Worm (Caenorhabditis elegans) whole organism, L3 larva: ENCODE measurements around the gene twk-16.

Source experiments
- R02D3.7 ChIP-seq: fragments of 150-350 bp; optimal IDR thresholded peaks from 2 replicates; lab custom pipeline; 2014; ENCODE audit warnings: missing biosample characterization, missing genetic modification characterization
- aly-2 ChIP-seq: fragments of 150-350 bp; optimal IDR thresholded peaks from 2 replicates; lab custom pipeline; 2014; ENCODE audit warnings: missing biosample characterization, missing genetic modification characterization
- ama-1 ChIP-seq: fragments of 150-350 bp; optimal IDR thresholded peaks from 2 replicates; lab custom pipeline; 2018
- ceh-28 ChIP-seq: fragments of 150-350 bp; optimal IDR thresholded peaks from 2 replicates; lab custom pipeline; 2014; ENCODE audit warnings: missing biosample characterization, missing genetic modification reagents, missing genetic modification characterization
- ceh-82 ChIP-seq: fragments of 150-350 bp; optimal IDR thresholded peaks from 2 replicates; lab custom pipeline; 2014; ENCODE audit warnings: missing biosample characterization, missing genetic modification characterization
- ceh-9 ChIP-seq: sonication (generic microtip); optimal IDR thresholded peaks from 2 replicates; lab custom pipeline; 2018; ENCODE audit warnings: missing biosample characterization, missing genetic modification characterization
- daf-12 ChIP-seq: fragments of 150-350 bp; optimal IDR thresholded peaks from 2 replicates; lab custom pipeline; 2014; ENCODE audit warnings: missing biosample characterization, missing genetic modification reagents, missing genetic modification characterization
- egl-27 ChIP-seq: sonication (generic microtip); optimal IDR thresholded peaks from 4 replicates; lab custom pipeline; 2017; ENCODE audit warnings: missing biosample characterization, missing genetic modification reagents, missing genetic modification characterization
- egl-5 ChIP-seq: fragments of 150-350 bp; optimal IDR thresholded peaks from 2 replicates; lab custom pipeline; 2017; ENCODE audit warnings: missing biosample characterization, missing genetic modification reagents, missing genetic modification characterization, inconsistent platforms
- elt-1 ChIP-seq: fragments of 150-350 bp; optimal IDR thresholded peaks from 2 replicates; lab custom pipeline; 2014; ENCODE audit warnings: missing biosample characterization, missing genetic modification characterization
- elt-2 ChIP-seq: sonication (generic microtip); optimal IDR thresholded peaks from 2 replicates; lab custom pipeline; 2016; ENCODE audit warnings: missing genetic modification reagents, mild to moderate bottlenecking, missing genetic modification characterization, missing compliant biosample characterization
- eor-1 ChIP-seq, 2 experiments: fragments of 150-350 bp; optimal IDR thresholded peaks; 2 replicates each; lab custom pipeline; 2014 to 2018; ENCODE audit warnings: missing biosample characterization in 2 of 2, missing genetic modification characterization in 2 of 2
- fkh-10 ChIP-seq: sonication (generic microtip); optimal IDR thresholded peaks from 2 replicates; lab custom pipeline; 2017; ENCODE audit warnings: missing biosample characterization, missing genetic modification reagents, missing genetic modification characterization
- fkh-2 ChIP-seq: fragments of 150-350 bp; optimal IDR thresholded peaks from 2 replicates; lab custom pipeline; 2014; ENCODE audit warnings: missing biosample characterization, missing genetic modification reagents, missing genetic modification characterization
- fos-1 ChIP-seq: fragments of 150-350 bp; optimal IDR thresholded peaks from 2 replicates; lab custom pipeline; 2014; ENCODE audit warnings: missing biosample characterization, missing genetic modification characterization
- hmg-11 ChIP-seq: sonication (generic microtip); optimal IDR thresholded peaks from 2 replicates; lab custom pipeline; 2016; ENCODE audit warnings: missing genetic modification characterization, missing compliant biosample characterization
- jun-1 ChIP-seq: fragments of 150-350 bp; optimal IDR thresholded peaks from 2 replicates; lab custom pipeline; 2014; ENCODE audit warnings: missing biosample characterization, missing genetic modification reagents, missing genetic modification characterization
- lin-15B ChIP-seq: fragments of 150-350 bp; optimal IDR thresholded peaks from 2 replicates; lab custom pipeline; 2014; ENCODE audit warnings: missing biosample characterization, missing genetic modification characterization
- lin-39 ChIP-seq: fragments of 150-350 bp; optimal IDR thresholded peaks from 2 replicates; lab custom pipeline; 2018; ENCODE audit warnings: missing biosample characterization, missing genetic modification reagents, missing genetic modification characterization
- lsy-12 ChIP-seq: sonication (generic microtip); optimal IDR thresholded peaks from 2 replicates; lab custom pipeline; 2016; ENCODE audit warnings: mild to moderate bottlenecking, missing genetic modification characterization, missing compliant biosample characterization
- mdl-1 ChIP-seq: fragments of 150-350 bp; optimal IDR thresholded peaks from 2 replicates; lab custom pipeline; 2014; ENCODE audit warnings: missing biosample characterization, missing genetic modification characterization
- mml-1 ChIP-seq: fragments of 150-350 bp; sonication (generic microtip); optimal IDR thresholded peaks from 3 replicates; lab custom pipeline; 2014; ENCODE audit warnings: missing biosample characterization, missing genetic modification characterization
- nfya-1 ChIP-seq: sonication (generic microtip); optimal IDR thresholded peaks from 2 replicates; lab custom pipeline; 2017; ENCODE audit warnings: missing genetic modification characterization, mild to moderate bottlenecking, missing compliant biosample characterization, antibody characterized with exemption, moderate library complexity; ENCODE audit not compliant: insufficient read depth
- nhr-11 ChIP-seq: fragments of 150-350 bp; optimal IDR thresholded peaks from 2 replicates; lab custom pipeline; 2014; ENCODE audit warnings: missing biosample characterization, missing genetic modification characterization
- nhr-12 ChIP-seq: fragments of 150-350 bp; optimal IDR thresholded peaks from 2 replicates; lab custom pipeline; 2014; ENCODE audit warnings: missing biosample characterization, missing genetic modification characterization
- nhr-23 ChIP-seq: fragments of 150-350 bp; optimal IDR thresholded peaks from 2 replicates; lab custom pipeline; 2014; ENCODE audit warnings: missing biosample characterization, missing genetic modification reagents, missing genetic modification characterization
- nhr-237 ChIP-seq: fragments of 150-350 bp; optimal IDR thresholded peaks from 2 replicates; lab custom pipeline; 2014; ENCODE audit warnings: missing biosample characterization, missing genetic modification characterization
- nhr-25 ChIP-seq: sonication (generic microtip); optimal IDR thresholded peaks from 2 replicates; lab custom pipeline; 2017; ENCODE audit warnings: missing biosample characterization, missing genetic modification characterization
- nhr-28 ChIP-seq: fragments of 150-350 bp; optimal IDR thresholded peaks from 2 replicates; lab custom pipeline; 2014; ENCODE audit warnings: missing biosample characterization, missing genetic modification characterization
- nhr-43 ChIP-seq: sonication (generic microtip); optimal IDR thresholded peaks from 2 replicates; lab custom pipeline; 2016; ENCODE audit warnings: mild to moderate bottlenecking, missing genetic modification characterization, missing compliant biosample characterization; ENCODE audit not compliant: poor library complexity, severe bottlenecking
- nhr-77 ChIP-seq: fragments of 150-350 bp; optimal IDR thresholded peaks from 2 replicates; lab custom pipeline; 2014; ENCODE audit warnings: missing biosample characterization, missing genetic modification characterization
- pha-4 ChIP-seq: fragments of 150-350 bp; optimal IDR thresholded peaks from 2 replicates; lab custom pipeline; 2014; ENCODE audit warnings: missing biosample characterization, missing genetic modification reagents, missing genetic modification characterization
- pqm-1 ChIP-seq: fragments of 150-350 bp; optimal IDR thresholded peaks from 2 replicates; lab custom pipeline; 2017; ENCODE audit warnings: missing biosample characterization, missing genetic modification characterization, inconsistent platforms
- sea-2 ChIP-seq: fragments of 150-350 bp; sonication (generic microtip); optimal IDR thresholded peaks from 4 replicates; lab custom pipeline; 2014; ENCODE audit warnings: missing biosample characterization, missing genetic modification reagents, missing genetic modification characterization
- skn-1 ChIP-seq: fragments of 150-350 bp; optimal IDR thresholded peaks from 2 replicates; lab custom pipeline; 2014; ENCODE audit warnings: missing biosample characterization, missing genetic modification characterization
- tbx-2 ChIP-seq: sonication (generic microtip); optimal IDR thresholded peaks from 2 replicates; lab custom pipeline; 2016; ENCODE audit warnings: mild to moderate bottlenecking, missing genetic modification characterization, missing compliant biosample characterization
- unc-39 ChIP-seq: sonication (generic microtip); optimal IDR thresholded peaks from 4 replicates; lab custom pipeline; 2017; ENCODE audit warnings: missing biosample characterization, missing genetic modification characterization
- unc-62 ChIP-seq: fragments of 150-350 bp; sonication (generic microtip); optimal IDR thresholded peaks from 4 replicates; lab custom pipeline; 2014; ENCODE audit warnings: missing biosample characterization, missing genetic modification reagents, missing genetic modification characterization
- zag-1 ChIP-seq: fragments of 150-350 bp; optimal IDR thresholded peaks from 2 replicates; lab custom pipeline; 2014; ENCODE audit warnings: missing biosample characterization, missing genetic modification characterization
- ztf-11 ChIP-seq: fragments of 150-350 bp; optimal IDR thresholded peaks from 2 replicates; lab custom pipeline; 2014; ENCODE audit warnings: missing biosample characterization, missing genetic modification characterization
- ztf-4 ChIP-seq: fragments of 150-350 bp; optimal IDR thresholded peaks from 2 replicates; lab custom pipeline; 2014; ENCODE audit warnings: missing biosample characterization, missing genetic modification characterization

Gene twk-16

DNA sequence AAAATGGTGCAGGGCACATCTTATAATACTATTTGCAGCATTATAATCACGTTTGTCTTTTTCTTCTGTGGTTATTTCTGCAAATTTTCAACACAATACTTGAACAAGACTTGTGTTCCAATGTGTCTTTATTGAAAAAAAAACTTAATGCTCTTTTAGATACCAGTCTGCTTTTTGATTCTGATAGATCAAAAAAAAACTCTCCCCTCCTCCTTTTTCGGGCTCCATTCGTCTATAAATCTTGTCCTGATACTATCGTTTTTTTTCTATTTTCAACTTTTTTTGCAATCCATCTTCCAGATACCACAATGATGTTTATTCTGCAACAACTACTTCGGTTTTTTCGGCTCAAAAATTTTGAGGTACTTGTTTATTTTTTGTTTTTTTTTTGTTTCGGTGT, at the start of gene twk-16:
Gene twk-16 (plus strand): TSS at position 301 of the 400 bp plus-strand sequence.
- TF ChIP-seq unc-39 (no peak), elt-1 (tag; lab: Kevin White, UChicago) (no peak), ztf-4 (tag; lab: Kevin White, UChicago) (no peak), nhr-43 (no peak), nhr-237 (tag; lab: Kevin White, UChicago) (no peak), hmg-11 (tag; lab: Kevin White, UChicago) (no peak), ama-1 (no peak), nhr-12 (tag; lab: Kevin White, UChicago) (no peak), ceh-28 (tag; lab: Kevin White, UChicago) (no peak), lin-39 (tag; lab: Kevin White, UChicago) (no peak), fos-1 (tag; lab: Kevin White, UChicago) (no peak), nhr-23 (tag; lab: Kevin White, UChicago) (no peak), pha-4 (no peak), elt-2 (tag; lab: Kevin White, UChicago) (no peak), mdl-1 (tag; lab: Kevin White, UChicago) (no peak), skn-1 (no peak), lsy-12 (tag; lab: Kevin White, UChicago) (no peak)

ce11 chrX:3031484-3031883, 49.4 kb upstream of the twk-16 start, which contains the start of gene clec-265:
clec-265 (plus strand) TSS chrX:3031783.
- TF ChIP-seq skn-1 (peak; percentile 37), ztf-4 (tag; lab: Kevin White, UChicago) (no peak), fos-1 (tag; lab: Kevin White, UChicago) (peak; percentile 63), elt-2 (tag; lab: Kevin White, UChicago) (peak; percentile 98), pqm-1 (tag; lab: Kevin White, UChicago) (peak; percentile 99), aly-2 (no peak), jun-1 (tag; lab: Kevin White, UChicago) (peak; percentile 61)

- TF ChIP-seq pha-4 (no peak), nhr-25 (tag; lab: Kevin White, UChicago) (no peak), egl-5 (no peak), lin-15B (tag; lab: Kevin White, UChicago) (no peak), pqm-1 (tag; lab: Kevin White, UChicago) (no peak), aly-2 (no peak), ceh-9 (no peak), nhr-77 (tag; lab: Kevin White, UChicago) (no peak), ceh-28 (tag; lab: Kevin White, UChicago) (no peak)
These were observed 47.4 kb upstream of the twk-16 start for ce11 chrX:3033492-3033891.

DNA sequence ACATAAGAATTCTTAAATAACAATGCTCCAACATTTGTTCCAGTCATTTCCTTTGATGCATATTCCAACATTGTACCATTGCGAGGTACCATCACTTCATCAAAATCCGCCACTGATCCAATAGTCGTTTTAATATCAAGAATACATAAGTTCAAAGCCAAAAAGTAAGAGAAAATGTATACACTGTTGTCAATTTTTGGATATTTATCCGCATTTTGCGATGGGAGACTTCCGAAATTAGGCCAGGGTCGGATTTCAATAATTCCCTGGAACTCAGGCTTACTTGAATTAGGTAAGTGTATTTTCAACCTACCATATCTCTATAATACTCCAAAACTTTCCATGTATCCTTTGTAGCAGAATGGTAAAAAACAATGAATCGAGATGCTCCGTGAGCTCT, 46.7 kb upstream of the twk-16 start, which contains the start of gene M02F4.2:
Gene M02F4.2 (minus strand): TSS at position 101 of the 400 bp plus-strand sequence.
- no peak for TF ChIP-seq mml-1 (tag; lab: Kevin White, UChicago)
- no peak for TF ChIP-seq nhr-12 (tag; lab: Kevin White, UChicago)
- TF ChIP-seq elt-1 (tag; lab: Kevin White, UChicago) = no peak
- TF ChIP-seq nfya-1 (tag; lab: Kevin White, UChicago) = no peak
- no peak for TF ChIP-seq unc-62 (GFP tag; lab: Kevin White, UChicago)
- TF ChIP-seq fkh-10 (GFP tag; lab: Kevin White, UChicago) = no peak
- TF ChIP-seq ceh-82 (tag; lab: Kevin White, UChicago) = no peak
- TF ChIP-seq pqm-1 (tag; lab: Kevin White, UChicago) = no peak
- TF ChIP-seq nhr-237 (tag; lab: Kevin White, UChicago) = no peak
- no peak for TF ChIP-seq unc-39
- TF ChIP-seq sea-2 = no peak
- no peak for TF ChIP-seq skn-1
- TF ChIP-seq eor-1 (tag; optimal IDR thresholded peaks at IDR 0.05; lab: Kevin White, UChicago) = no peak
- no peak for TF ChIP-seq ama-1

ce11 chrX:3035972-3036379, 44.9 kb upstream of the twk-16 start:
- peak; percentile 88 for TF ChIP-seq lin-39 (tag; lab: Kevin White, UChicago)
- TF ChIP-seq lsy-12 (tag; lab: Kevin White, UChicago) = peak; percentile 92
- no peak for TF ChIP-seq zag-1 (tag; lab: Kevin White, UChicago)
- peak; percentile 37 for TF ChIP-seq ztf-11 (tag; lab: Kevin White, UChicago)
- TF ChIP-seq elt-2 (tag; lab: Kevin White, UChicago) = peak; percentile 72
- TF ChIP-seq ceh-82 (tag; lab: Kevin White, UChicago) = peak; percentile 91
- peak; percentile 69 for TF ChIP-seq nhr-28 (tag; lab: Kevin White, UChicago)
- peak; percentile 80 for TF ChIP-seq pqm-1 (tag; lab: Kevin White, UChicago)
- TF ChIP-seq eor-1 (tag; optimal IDR thresholded peaks at IDR 0.05; lab: Kevin White, UChicago) = no peak
- peak; percentile 75 for TF ChIP-seq ceh-28 (tag; lab: Kevin White, UChicago)
- TF ChIP-seq sea-2 = peak; percentile 89
- TF ChIP-seq pha-4 = peak; percentile 80
- peak; percentile 60 for TF ChIP-seq mml-1 (tag; lab: Kevin White, UChicago)
- TF ChIP-seq nhr-12 (tag; lab: Kevin White, UChicago) = no peak
- no peak for TF ChIP-seq daf-12
- TF ChIP-seq nhr-11 (tag; lab: Kevin White, UChicago) = peak; percentile 74
- peak; percentile 86 for TF ChIP-seq fos-1 (tag; lab: Kevin White, UChicago)
- peak; percentile 54 for TF ChIP-seq ztf-4 (tag; lab: Kevin White, UChicago)
- TF ChIP-seq nhr-77 (tag; lab: Kevin White, UChicago) = peak; percentile 89
- TF ChIP-seq egl-27 (tag; lab: Kevin White, UChicago) = peak; percentile 67
- peak; percentile 88 for TF ChIP-seq nfya-1 (tag; lab: Kevin White, UChicago)
- peak; percentile 91 for TF ChIP-seq tbx-2 (tag; lab: Kevin White, UChicago)
- peak; percentile 68 for TF ChIP-seq ceh-9
- TF ChIP-seq fkh-10 (GFP tag; lab: Kevin White, UChicago) = peak; percentile 59
- no peak for TF ChIP-seq fkh-2
- peak; percentile 83 for TF ChIP-seq jun-1 (tag; lab: Kevin White, UChicago)
- peak; percentile 60 for TF ChIP-seq R02D3.7 (tag; lab: Kevin White, UChicago)
- TF ChIP-seq elt-1 (tag; lab: Kevin White, UChicago) = no peak
- peak; percentile 58 for TF ChIP-seq aly-2
